Worm (Caenorhabditis elegans) whole organism, midembryonic: ENCODE data around the gene F11C1.4.

Source experiments
- T22C8.4 ChIP-seq: fragments of 200-800 bp; sonication (Bioruptor generic); IDR thresholded peaks from 2 replicates; pipeline ENCODE4 v1.3.6; 2022; ENCODE audit warnings: missing genetic modification characterization, missing compliant biosample characterization
- cog-1 ChIP-seq: sonication (generic microtip); optimal IDR thresholded peaks from 2 replicates; lab custom pipeline; 2016; ENCODE audit warnings: missing genetic modification characterization, missing compliant biosample characterization
- flt-1 ChIP-seq: fragments of 200-800 bp; sonication (Bioruptor generic); IDR thresholded peaks from 2 replicates; pipeline ENCODE4 v1.3.6; 2022; ENCODE audit warnings: missing genetic modification characterization, missing compliant biosample characterization
- klf-2 ChIP-seq: fragments of 200-800 bp; sonication (Bioruptor generic); conservative IDR thresholded peaks from 2 replicates; pipeline ENCODE4 v1.3.6; 2022; ENCODE audit warnings: missing genetic modification reagents, missing genetic modification characterization, missing compliant biosample characterization
- med-1 ChIP-seq: sonication (generic microtip); optimal IDR thresholded peaks from 2 replicates; lab custom pipeline; 2017; ENCODE audit warnings: missing genetic modification characterization, mild to moderate bottlenecking, missing compliant biosample characterization, antibody characterized with exemption, missing genetic modification reagents; ENCODE audit not compliant: insufficient read depth
- ref-1 ChIP-seq: fragments of 200-800 bp; sonication (Bioruptor generic); conservative IDR thresholded peaks from 2 replicates; pipeline ENCODE4 v1.3.6; 2022; ENCODE audit warnings: missing genetic modification reagents, missing genetic modification characterization, missing compliant biosample characterization
- tab-1 ChIP-seq: fragments of 200-800 bp; sonication (Bioruptor generic); IDR thresholded peaks from 2 replicates; pipeline ENCODE4 v1.3.6; 2022; ENCODE audit warnings: missing genetic modification characterization, missing compliant biosample characterization
- ztf-23 ChIP-seq: fragments of 200-800 bp; sonication (Bioruptor generic); IDR thresholded peaks from 2 replicates; pipeline ENCODE4 v1.3.6; 2022; ENCODE audit warnings: missing genetic modification reagents, missing genetic modification characterization, missing compliant biosample characterization
- ztf-29 ChIP-seq: fragments of 200-800 bp; sonication (Bioruptor generic); IDR thresholded peaks from 2 replicates; pipeline ENCODE4 v1.3.6; 2022; ENCODE audit warnings: missing genetic modification reagents, missing genetic modification characterization, missing compliant biosample characterization

Gene F11C1.4

DNA sequence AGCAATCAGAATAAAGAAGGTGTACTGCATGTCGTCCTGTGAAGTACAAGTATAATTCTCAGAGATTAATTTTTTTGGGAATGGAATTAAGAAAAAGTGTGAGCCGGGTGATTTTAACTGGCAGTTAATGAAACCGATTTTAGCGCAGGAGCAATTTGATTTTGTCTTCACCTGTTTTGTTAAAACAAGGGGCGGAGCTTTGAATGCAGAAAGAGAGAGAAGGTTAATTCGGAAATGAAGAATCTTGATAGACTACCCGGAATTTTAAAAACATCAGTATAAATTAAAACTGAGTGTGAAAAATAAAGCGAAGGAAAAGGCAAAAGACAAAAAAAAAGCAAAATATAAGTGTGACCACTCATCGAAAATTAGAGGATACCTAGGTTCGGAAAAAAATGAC lies 30.3 kb upstream of the F11C1.4 start, which contains the start of gene C05E7.3:
TSS of gene C05E7.3 (minus strand) at position 101 of the 400 bp plus-strand sequence.
- TF ChIP-seq cog-1 (tag; lab: Kevin White, UChicago) (no peak), tab-1 (GFP tag; lab: Robert Waterston, UW) (no peak), med-1 (GFP tag; lab: Kevin White, UChicago) (no peak), ztf-29 (no peak), T22C8.4 (GFP tag; lab: Robert Waterston, UW) (no peak), flt-1 (GFP tag; lab: Robert Waterston, UW) (no peak), ref-1 (GFP tag; lab: Robert Waterston, UW) (no peak), ztf-23 (GFP tag; lab: Robert Waterston, UW) (no peak), klf-2 (GFP tag; lab: Robert Waterston, UW) (no peak)

DNA sequence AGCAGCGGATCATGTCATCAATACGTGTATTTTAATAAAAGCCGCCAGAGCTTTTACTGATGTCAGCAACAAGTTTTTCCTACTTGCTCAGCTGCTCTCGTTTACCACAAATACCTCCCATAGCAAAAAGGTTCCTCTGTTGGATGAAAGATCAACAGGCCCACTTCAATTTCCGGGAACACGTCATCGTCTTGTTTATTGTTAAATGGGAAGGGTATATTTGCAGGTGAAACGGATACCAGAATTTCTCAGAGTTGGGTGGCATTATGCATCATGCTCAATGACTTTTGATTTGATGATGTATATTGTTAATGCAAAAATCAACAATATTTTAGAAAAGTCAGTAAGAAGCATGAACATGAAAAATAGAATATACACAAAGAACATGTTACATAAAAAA lies 25.7 kb upstream of the F11C1.4 start:
- no peak for TF ChIP-seq tab-1 (GFP tag; lab: Robert Waterston, UW)
- TF ChIP-seq ztf-29 = no peak
- no peak for TF ChIP-seq T22C8.4 (GFP tag; lab: Robert Waterston, UW)
- TF ChIP-seq med-1 (GFP tag; lab: Kevin White, UChicago) = no peak
- no peak for TF ChIP-seq ref-1 (GFP tag; lab: Robert Waterston, UW)
- TF ChIP-seq flt-1 (GFP tag; lab: Robert Waterston, UW) = no peak
- no peak for TF ChIP-seq klf-2 (GFP tag; lab: Robert Waterston, UW)
- TF ChIP-seq ztf-23 (GFP tag; lab: Robert Waterston, UW) = no peak
- no peak for TF ChIP-seq cog-1 (tag; lab: Kevin White, UChicago)

DNA sequence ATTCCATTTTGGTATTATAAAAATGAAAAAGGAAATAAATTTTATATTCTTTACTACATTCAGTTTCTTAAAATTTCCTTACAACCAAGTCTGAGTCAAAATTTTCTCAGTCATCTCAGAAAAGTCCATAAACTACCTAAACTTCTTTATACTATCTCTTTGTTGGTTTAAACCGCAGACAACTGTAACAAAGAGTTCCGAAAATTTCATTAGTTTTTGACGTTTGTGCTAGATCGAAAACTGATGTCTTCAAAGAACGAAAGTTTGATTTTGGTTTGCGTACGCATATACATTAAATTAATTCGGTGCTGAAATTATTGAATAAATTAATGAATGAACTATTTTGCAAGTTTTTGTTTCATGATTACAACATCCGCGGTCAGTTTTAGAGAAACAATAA lies 18.0 kb upstream of the F11C1.4 start:
- TF ChIP-seq flt-1 (GFP tag; lab: Robert Waterston, UW) (no peak), tab-1 (GFP tag; lab: Robert Waterston, UW) (no peak), klf-2 (GFP tag; lab: Robert Waterston, UW) (no peak), ztf-23 (GFP tag; lab: Robert Waterston, UW) (no peak), cog-1 (tag; lab: Kevin White, UChicago) (no peak), T22C8.4 (GFP tag; lab: Robert Waterston, UW) (no peak), ztf-29 (no peak), med-1 (GFP tag; lab: Kevin White, UChicago) (no peak), ref-1 (GFP tag; lab: Robert Waterston, UW) (no peak)

DNA sequence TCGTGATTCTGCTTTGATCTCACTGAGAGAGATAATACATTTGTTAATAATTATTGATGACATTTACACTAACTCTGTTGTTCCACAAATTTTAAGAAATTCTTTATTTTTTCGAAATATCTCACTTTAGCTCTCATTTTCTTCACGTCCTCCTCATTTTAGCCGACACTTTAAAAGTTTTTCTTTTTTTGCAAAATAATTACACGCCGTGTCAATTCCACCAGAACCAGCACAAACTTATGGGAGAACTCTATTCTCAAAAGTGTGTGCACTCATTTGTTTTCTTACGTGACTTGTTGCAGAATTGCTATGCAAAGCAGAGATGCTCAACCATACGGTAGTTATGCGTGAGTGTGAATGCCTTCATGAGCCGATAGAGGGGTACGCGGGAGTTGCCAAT lies 11.7 kb upstream of the F11C1.4 start, which contains the start of gene frpr-2:
TSS of gene frpr-2 (plus strand) at position 301 of the 400 bp plus-strand sequence.
- TF ChIP-seq ref-1 (GFP tag; lab: Robert Waterston, UW) = no peak
- TF ChIP-seq flt-1 (GFP tag; lab: Robert Waterston, UW) = no peak
- no peak for TF ChIP-seq klf-2 (GFP tag; lab: Robert Waterston, UW)
- TF ChIP-seq tab-1 (GFP tag; lab: Robert Waterston, UW) = no peak
- TF ChIP-seq ztf-29 = no peak
- TF ChIP-seq cog-1 (tag; lab: Kevin White, UChicago) = no peak
- TF ChIP-seq T22C8.4 (GFP tag; lab: Robert Waterston, UW) = no peak
- no peak for TF ChIP-seq ztf-23 (GFP tag; lab: Robert Waterston, UW)
- no peak for TF ChIP-seq med-1 (GFP tag; lab: Kevin White, UChicago)

DNA sequence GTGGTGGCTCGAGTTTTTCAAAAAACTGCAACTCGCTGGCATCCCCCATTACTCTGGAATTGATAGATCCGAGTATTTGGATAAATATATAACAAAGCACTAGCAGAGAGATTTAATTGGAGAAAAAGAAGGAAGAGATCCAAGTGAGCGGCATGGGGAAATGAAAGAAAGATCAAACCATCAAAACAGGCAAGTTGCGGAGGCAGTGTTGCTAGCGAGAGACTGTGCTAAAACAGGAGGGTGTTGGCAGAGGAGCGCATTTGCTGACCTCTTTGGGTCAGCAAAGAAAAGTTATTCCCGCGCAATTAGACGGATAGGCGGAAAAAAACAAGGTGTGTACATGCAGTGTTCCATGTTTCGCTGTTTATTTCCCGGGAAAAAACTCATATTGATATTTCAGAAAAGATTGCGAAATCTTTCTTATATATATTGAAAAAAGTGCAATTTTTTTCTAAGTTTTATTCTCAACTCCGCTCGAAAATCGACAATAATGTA lies 1.2 kb upstream of the F11C1.4 start, which contains the start of gene ppk-3:
TSS of gene ppk-3 (minus strand) at position 51 of the 495 bp plus-strand sequence.
- TF ChIP-seq T22C8.4 (GFP tag; lab: Robert Waterston, UW) (no peak), cog-1 (tag; lab: Kevin White, UChicago) (peak; percentile 33)

DNA sequence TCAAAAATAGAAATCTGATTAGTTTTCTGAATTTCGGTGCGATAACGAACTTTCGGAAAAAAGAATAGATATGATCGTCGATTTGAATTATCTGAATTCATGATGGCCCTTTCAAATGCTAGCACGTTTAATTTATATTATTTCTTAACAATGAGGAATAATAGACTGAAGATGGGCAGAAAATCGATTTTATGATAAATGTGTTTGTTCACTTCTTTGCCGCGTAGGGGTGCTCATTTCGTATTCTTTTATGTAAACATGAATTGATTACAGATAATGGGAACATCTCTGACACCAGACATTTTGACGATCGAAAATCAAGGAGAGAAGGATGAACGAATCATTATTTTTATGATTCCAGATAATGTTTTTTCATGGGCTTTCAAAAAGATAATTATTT lies 577 bp downstream of the F11C1.4 start, which contains the start of gene F11C1.9:
TSS of gene F11C1.9 (minus strand) at position 101 of the 400 bp plus-strand sequence.
- TF ChIP-seq ref-1 (GFP tag; lab: Robert Waterston, UW) = no peak
- no peak for TF ChIP-seq T22C8.4 (GFP tag; lab: Robert Waterston, UW)
- TF ChIP-seq flt-1 (GFP tag; lab: Robert Waterston, UW) = no peak
- no peak for TF ChIP-seq ztf-23 (GFP tag; lab: Robert Waterston, UW)
- no peak for TF ChIP-seq med-1 (GFP tag; lab: Kevin White, UChicago)
- no peak for TF ChIP-seq cog-1 (tag; lab: Kevin White, UChicago)

DNA sequence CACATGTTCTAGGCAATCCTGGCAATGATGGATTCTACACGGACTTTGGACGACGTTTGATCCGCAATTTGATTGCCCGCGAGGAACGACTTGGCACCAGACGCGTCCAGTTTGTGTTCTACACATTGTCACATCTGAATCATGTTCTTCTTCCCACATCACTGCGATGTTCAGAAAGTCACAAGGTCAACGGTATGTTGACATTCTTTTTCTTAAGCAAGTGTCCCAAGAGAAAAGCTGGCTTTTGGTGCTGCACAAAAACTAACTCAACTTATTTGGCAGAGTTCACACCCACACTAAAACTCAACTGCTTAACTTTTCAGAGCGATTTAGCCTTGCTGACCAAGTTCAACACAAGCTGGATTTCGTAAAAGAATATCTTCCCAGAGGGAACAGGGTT lies 1.7 kb downstream of the F11C1.4 start:
- TF ChIP-seq klf-2 (GFP tag; lab: Robert Waterston, UW) = no peak
- no peak for TF ChIP-seq cog-1 (tag; lab: Kevin White, UChicago)
- TF ChIP-seq ztf-29 = no peak
- no peak for TF ChIP-seq flt-1 (GFP tag; lab: Robert Waterston, UW)
- TF ChIP-seq med-1 (GFP tag; lab: Kevin White, UChicago) = no peak
- TF ChIP-seq ztf-23 (GFP tag; lab: Robert Waterston, UW) = no peak
- no peak for TF ChIP-seq tab-1 (GFP tag; lab: Robert Waterston, UW)
- no peak for TF ChIP-seq T22C8.4 (GFP tag; lab: Robert Waterston, UW)
- TF ChIP-seq ref-1 (GFP tag; lab: Robert Waterston, UW) = no peak

DNA sequence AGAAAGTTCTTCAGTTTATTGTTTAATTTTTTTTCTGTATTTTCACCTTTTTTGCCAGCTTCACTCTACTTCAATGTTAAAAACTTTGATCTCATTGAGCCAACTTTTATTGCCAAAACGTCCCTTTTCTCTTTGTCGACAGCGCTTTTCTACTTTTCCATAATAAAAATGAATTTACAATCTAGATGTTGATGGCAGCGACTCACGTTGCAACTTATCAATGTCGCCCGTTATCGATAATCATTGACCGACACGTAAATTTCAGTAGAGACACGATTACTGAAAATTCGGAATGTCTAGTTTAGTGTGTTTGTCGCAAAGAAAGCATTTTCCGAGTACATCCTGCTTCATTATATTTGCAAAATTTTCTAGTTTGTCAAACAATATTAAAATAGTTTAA lies 2.9 kb downstream of the F11C1.4 start:
- TF ChIP-seq ztf-23 (GFP tag; lab: Robert Waterston, UW) (no peak), klf-2 (GFP tag; lab: Robert Waterston, UW) (no peak), T22C8.4 (GFP tag; lab: Robert Waterston, UW) (no peak), cog-1 (tag; lab: Kevin White, UChicago) (no peak), flt-1 (GFP tag; lab: Robert Waterston, UW) (no peak)

DNA sequence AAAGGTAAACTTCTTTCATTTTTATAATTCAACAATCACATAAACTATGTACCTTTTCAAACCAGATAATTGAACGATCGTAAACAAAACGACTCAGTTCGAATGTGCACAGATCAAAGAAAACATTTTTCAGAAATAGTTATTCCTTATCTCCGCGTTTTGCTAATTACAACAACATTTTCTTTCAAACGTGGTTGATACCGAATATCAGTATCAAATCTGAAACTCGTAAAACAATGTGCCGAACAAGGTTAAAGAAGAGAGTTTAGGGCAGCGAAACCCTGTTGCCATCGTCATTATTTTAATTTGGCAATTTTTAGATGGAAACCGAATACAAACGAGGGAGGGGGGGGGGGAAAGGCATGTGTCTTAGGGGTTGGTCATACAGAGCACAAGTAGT lies 4.5 kb downstream of the F11C1.4 start, which contains the start of gene scav-4:
TSS of gene scav-4 (plus strand) at position 383 of the 400 bp plus-strand sequence.
- TF ChIP-seq ztf-29 (no peak), med-1 (GFP tag; lab: Kevin White, UChicago) (no peak), cog-1 (tag; lab: Kevin White, UChicago) (no peak), klf-2 (GFP tag; lab: Robert Waterston, UW) (no peak), T22C8.4 (GFP tag; lab: Robert Waterston, UW) (no peak), ztf-23 (GFP tag; lab: Robert Waterston, UW) (no peak), flt-1 (GFP tag; lab: Robert Waterston, UW) (no peak), tab-1 (GFP tag; lab: Robert Waterston, UW) (no peak), ref-1 (GFP tag; lab: Robert Waterston, UW) (no peak)
